Worm (Caenorhabditis elegans) whole organism, L3 larva: ENCODE results near the gene T14B4.19.
A peak's percentile ranks its signal among the peaks of the same experiment; 100 is the strongest.

Experiments
- aly-2 ChIP-seq: fragments of 150-350 bp; optimal IDR thresholded peaks from 2 replicates; lab custom pipeline; 2014; ENCODE audit warnings: missing biosample characterization, missing genetic modification characterization
- ama-1 ChIP-seq: fragments of 150-350 bp; optimal IDR thresholded peaks from 2 replicates; lab custom pipeline; 2018
- daf-12 ChIP-seq: fragments of 150-350 bp; optimal IDR thresholded peaks from 2 replicates; lab custom pipeline; 2014; ENCODE audit warnings: missing biosample characterization, missing genetic modification reagents, missing genetic modification characterization
- eor-1 ChIP-seq, 2 experiments: fragments of 150-350 bp; optimal IDR thresholded peaks; 2 replicates each; lab custom pipeline; 2014 to 2018; ENCODE audit warnings: missing biosample characterization in 2 of 2, missing genetic modification characterization in 2 of 2
- mml-1 ChIP-seq: fragments of 150-350 bp; sonication (generic microtip); optimal IDR thresholded peaks from 3 replicates; lab custom pipeline; 2014; ENCODE audit warnings: missing biosample characterization, missing genetic modification characterization
- nhr-11 ChIP-seq: fragments of 150-350 bp; optimal IDR thresholded peaks from 2 replicates; lab custom pipeline; 2014; ENCODE audit warnings: missing biosample characterization, missing genetic modification characterization
- nhr-12 ChIP-seq: fragments of 150-350 bp; optimal IDR thresholded peaks from 2 replicates; lab custom pipeline; 2014; ENCODE audit warnings: missing biosample characterization, missing genetic modification characterization
- nhr-25 ChIP-seq: sonication (generic microtip); optimal IDR thresholded peaks from 2 replicates; lab custom pipeline; 2017; ENCODE audit warnings: missing biosample characterization, missing genetic modification characterization
- nhr-76 ChIP-seq: fragments of 150-350 bp; sonication (generic microtip); optimal IDR thresholded peaks from 5 replicates; lab custom pipeline; 2014; ENCODE audit warnings: missing biosample characterization, missing genetic modification characterization
- pha-4 ChIP-seq: fragments of 150-350 bp; optimal IDR thresholded peaks from 2 replicates; lab custom pipeline; 2014; ENCODE audit warnings: missing biosample characterization, missing genetic modification reagents, missing genetic modification characterization
- unc-62 ChIP-seq: fragments of 150-350 bp; sonication (generic microtip); optimal IDR thresholded peaks from 4 replicates; lab custom pipeline; 2014; ENCODE audit warnings: missing biosample characterization, missing genetic modification reagents, missing genetic modification characterization
- zag-1 ChIP-seq: fragments of 150-350 bp; optimal IDR thresholded peaks from 2 replicates; lab custom pipeline; 2014; ENCODE audit warnings: missing biosample characterization, missing genetic modification characterization
- ztf-11 ChIP-seq: fragments of 150-350 bp; optimal IDR thresholded peaks from 2 replicates; lab custom pipeline; 2014; ENCODE audit warnings: missing biosample characterization, missing genetic modification characterization
- ztf-4 ChIP-seq: fragments of 150-350 bp; optimal IDR thresholded peaks from 2 replicates; lab custom pipeline; 2014; ENCODE audit warnings: missing biosample characterization, missing genetic modification characterization

- TF ChIP-seq nhr-11 (no peak), pha-4 (tag; lab: Kevin White, UChicago) (peak; percentile 44), nhr-76 (no peak), aly-2 (tag; lab: Kevin White, UChicago) (no peak), zag-1 (tag; lab: Kevin White, UChicago) (no peak), mml-1 (tag; lab: Kevin White, UChicago) (no peak), unc-62 (GFP tag; lab: Kevin White, UChicago) (no peak), eor-1 (tag; optimal IDR thresholded peaks at IDR 0.05; lab: Kevin White, UChicago) (no peak), ztf-4 (tag; lab: Kevin White, UChicago) (no peak), nhr-25 (tag; lab: Kevin White, UChicago) (no peak), ama-1 (no peak), nhr-12 (tag; lab: Kevin White, UChicago) (no peak), ztf-11 (tag; lab: Kevin White, UChicago) (no peak), daf-12 (tag; lab: Kevin White, UChicago) (no peak)
Observed at ce11 chrII:6721581-6721980, 8.8 kb upstream of the T14B4.19 start.
